Worm (Caenorhabditis elegans) whole organism, L4 larva: Measurements from ENCODE around the gene gpcp-2.

Experiments
- F10B5.3 ChIP-seq: sonication (generic microtip); optimal IDR thresholded peaks from 2 replicates; lab custom pipeline; 2016; ENCODE audit warnings: mild to moderate bottlenecking, missing genetic modification characterization, missing compliant biosample characterization
- F44E2.7 ChIP-seq: fragments of 200-800 bp; sonication (Bioruptor generic); IDR thresholded peaks from 2 replicates; pipeline ENCODE4 v2.1.2; 2022; ENCODE audit warnings: missing genetic modification characterization, missing compliant biosample characterization
- T20F7.1 ChIP-seq: fragments of 200-800 bp; sonication (Bioruptor generic); optimal IDR thresholded peaks from 2 replicates; lab custom pipeline; 2018; ENCODE audit warnings: mild to moderate bottlenecking, missing genetic modification characterization, missing compliant biosample characterization
- Y5F2A.4 ChIP-seq: fragments of 200-800 bp; sonication (Bioruptor generic); optimal IDR thresholded peaks from 2 replicates; lab custom pipeline; 2018; ENCODE audit warnings: mild to moderate bottlenecking, missing genetic modification characterization, missing compliant biosample characterization
- aha-1 ChIP-seq: fragments of 150-350 bp; peaks from one replicate; lab custom pipeline; 2014; ENCODE audit warnings: missing biosample characterization, missing genetic modification characterization
- arid-1 ChIP-seq: fragments of 200-800 bp; sonication (Bioruptor generic); conservative IDR thresholded peaks from 2 replicates; pipeline ENCODE4 v1.3.6; 2022; ENCODE audit warnings: missing genetic modification reagents, missing genetic modification characterization, missing compliant biosample characterization
- ceh-62 ChIP-seq: sonication (generic microtip); optimal IDR thresholded peaks from 2 replicates; lab custom pipeline; 2017; ENCODE audit warnings: missing biosample characterization, missing genetic modification characterization
- ceh-82 ChIP-seq: sonication (generic microtip); optimal IDR thresholded peaks from 2 replicates; lab custom pipeline; 2017; ENCODE audit warnings: missing biosample characterization, missing genetic modification characterization
- daf-16 ChIP-seq, 3 experiments: sonication (generic microtip); optimal IDR thresholded peaks; 2 replicates each; lab custom pipeline; 2016 to 2017; ENCODE audit warnings: missing genetic modification characterization in 3 of 3, missing genetic modification reagents in 3 of 3, mild to moderate bottlenecking in 2 of 3, missing compliant biosample characterization in 2 of 3, missing biosample characterization in 1 of 3, moderate library complexity in 1 of 3
- daf-8 ChIP-seq: fragments of 200-800 bp; sonication (Bioruptor generic); IDR thresholded peaks from 2 replicates; pipeline ENCODE4 v1.3.6; 2022; ENCODE audit warnings: missing genetic modification characterization, missing compliant biosample characterization
- dmd-6 ChIP-seq: fragments of 200-800 bp; sonication (Bioruptor generic); IDR thresholded peaks from 2 replicates; pipeline ENCODE4 v1.3.6; 2022; ENCODE audit warnings: missing genetic modification reagents, missing genetic modification characterization, missing compliant biosample characterization
- dmd-8 ChIP-seq: fragments of 200-800 bp; sonication (Bioruptor generic); IDR thresholded peaks from 2 replicates; pipeline ENCODE4 v1.3.6; 2022; ENCODE audit warnings: missing genetic modification characterization, missing compliant biosample characterization
- duxl-1 ChIP-seq: sonication (generic microtip); optimal IDR thresholded peaks from 2 replicates; lab custom pipeline; 2016; ENCODE audit warnings: mild to moderate bottlenecking, missing genetic modification characterization, moderate library complexity, missing compliant biosample characterization; ENCODE audit not compliant: poor library complexity
- dve-1 ChIP-seq: sonication (generic microtip); optimal IDR thresholded peaks from 2 replicates; lab custom pipeline; 2017; ENCODE audit warnings: antibody characterized with exemption, mild to moderate bottlenecking, missing genetic modification characterization, missing compliant biosample characterization; ENCODE audit not compliant: insufficient read depth
- fkh-10 ChIP-seq: fragments of 150-350 bp; optimal IDR thresholded peaks from 2 replicates; lab custom pipeline; 2014; ENCODE audit warnings: missing biosample characterization, missing genetic modification reagents, missing genetic modification characterization
- gei-8 ChIP-seq: fragments of 200-800 bp; sonication (Bioruptor generic); optimal IDR thresholded peaks from 2 replicates; lab custom pipeline; 2018; ENCODE audit warnings: mild to moderate bottlenecking, missing genetic modification characterization, missing compliant biosample characterization
- hif-1 ChIP-seq, 2 experiments: sonication (generic microtip); optimal IDR thresholded peaks; 2 replicates each; lab custom pipeline; 2016 to 2017; ENCODE audit warnings: missing compliant biosample characterization in 2 of 2, missing genetic modification characterization in 2 of 2, missing genetic modification reagents in 2 of 2, missing genotype in 2 of 2, mild to moderate bottlenecking in 1 of 2
- hlh-11 ChIP-seq: fragments of 200-800 bp; sonication (Bioruptor generic); optimal IDR thresholded peaks from 2 replicates; lab custom pipeline; 2018; ENCODE audit warnings: mild to moderate bottlenecking, missing genetic modification characterization, missing compliant biosample characterization
- hlh-30 ChIP-seq: sonication (generic microtip); optimal IDR thresholded peaks from 2 replicates; lab custom pipeline; 2017; ENCODE audit warnings: antibody characterized with exemption, mild to moderate bottlenecking, missing genetic modification characterization, missing compliant biosample characterization; ENCODE audit not compliant: insufficient read depth
- hmg-1.1 ChIP-seq: fragments of 200-800 bp; sonication (Bioruptor generic); IDR thresholded peaks from 2 replicates; pipeline ENCODE4 v1.3.6; 2022; ENCODE audit warnings: missing genetic modification reagents, missing genetic modification characterization, missing compliant biosample characterization
- lin-29 ChIP-seq: fragments of 200-800 bp; sonication (Bioruptor generic); IDR thresholded peaks from 2 replicates; pipeline ENCODE4 v1.3.6; 2022; ENCODE audit warnings: missing genetic modification reagents, missing genetic modification characterization, missing compliant biosample characterization
- lin-39 ChIP-seq: fragments of 150-350 bp; optimal IDR thresholded peaks from 2 replicates; lab custom pipeline; 2014; ENCODE audit warnings: missing biosample characterization, missing genetic modification reagents, missing genetic modification characterization
- lir-3 ChIP-seq: sonication (generic microtip); optimal IDR thresholded peaks from 2 replicates; lab custom pipeline; 2016; ENCODE audit warnings: mild to moderate bottlenecking, missing genetic modification characterization, missing compliant biosample characterization
- madf-9 ChIP-seq: fragments of 200-800 bp; sonication (Bioruptor generic); conservative IDR thresholded peaks from 2 replicates; pipeline ENCODE4 v1.3.6; 2022; ENCODE audit warnings: missing genetic modification reagents, missing genetic modification characterization, missing compliant biosample characterization
- mdl-1 ChIP-seq, 2 experiments: fragments of 150-350 bp in 1 of 2; sonication (generic microtip) in 1 of 2; optimal IDR thresholded peaks; 2 replicates each; lab custom pipeline; 2014 to 2017; ENCODE audit warnings: missing biosample characterization in 2 of 2, missing genetic modification characterization in 2 of 2
- mxl-2 ChIP-seq: fragments of 200-800 bp; sonication (Bioruptor generic); conservative IDR thresholded peaks from 2 replicates; pipeline ENCODE4 v1.3.6; 2022; ENCODE audit warnings: missing genetic modification reagents, missing genetic modification characterization, missing compliant biosample characterization
- nhr-102 ChIP-seq: sonication (generic microtip); optimal IDR thresholded peaks from 2 replicates; lab custom pipeline; 2016; ENCODE audit warnings: mild to moderate bottlenecking, missing genetic modification characterization, moderate library complexity, missing compliant biosample characterization
- nhr-28 ChIP-seq: fragments of 150-350 bp; optimal IDR thresholded peaks from 2 replicates; lab custom pipeline; 2014; ENCODE audit warnings: missing biosample characterization, missing genetic modification characterization
- nhr-41 ChIP-seq: fragments of 200-800 bp; sonication (Bioruptor generic); IDR thresholded peaks from 2 replicates; pipeline ENCODE4 v1.3.6; 2022; ENCODE audit warnings: missing genetic modification reagents, missing genetic modification characterization, missing compliant biosample characterization
- nhr-42 ChIP-seq: fragments of 200-800 bp; sonication (Bioruptor generic); IDR thresholded peaks from 2 replicates; pipeline ENCODE4 v1.3.6; 2022; ENCODE audit warnings: missing genetic modification characterization, missing compliant biosample characterization
- nhr-6 ChIP-seq: fragments of 150-350 bp; optimal IDR thresholded peaks from 2 replicates; lab custom pipeline; 2014; ENCODE audit warnings: missing biosample characterization, missing genetic modification characterization
- nhr-76 ChIP-seq: fragments of 150-350 bp; optimal IDR thresholded peaks from 2 replicates; lab custom pipeline; 2014; ENCODE audit warnings: missing biosample characterization, missing genetic modification characterization
- nhr-77 ChIP-seq: fragments of 150-350 bp; optimal IDR thresholded peaks from 2 replicates; lab custom pipeline; 2014; ENCODE audit warnings: missing biosample characterization, missing genetic modification characterization
- php-3 ChIP-seq: fragments of 200-800 bp; sonication (Bioruptor generic); IDR thresholded peaks from 2 replicates; pipeline ENCODE4 v1.3.6; 2022; ENCODE audit warnings: missing genetic modification reagents, missing genetic modification characterization, missing compliant biosample characterization
- rbr-2 ChIP-seq: sonication (generic microtip); optimal IDR thresholded peaks from 2 replicates; lab custom pipeline; 2016; ENCODE audit warnings: missing genotype, missing genetic modification characterization, missing compliant biosample characterization
- set-16 ChIP-seq: fragments of 200-800 bp; sonication (Bioruptor generic); IDR thresholded peaks from 2 replicates; pipeline ENCODE4 v1.3.6; 2022; ENCODE audit warnings: missing genetic modification reagents, missing genetic modification characterization, missing compliant biosample characterization
- spr-1 ChIP-seq: sonication (generic microtip); optimal IDR thresholded peaks from 2 replicates; lab custom pipeline; 2016; ENCODE audit warnings: mild to moderate bottlenecking, missing genetic modification characterization, missing compliant biosample characterization
- unc-130 ChIP-seq: sonication (generic microtip); optimal IDR thresholded peaks from 2 replicates; lab custom pipeline; 2016; ENCODE audit warnings: missing genetic modification reagents, missing genetic modification characterization, missing compliant biosample characterization
- unc-62 ChIP-seq, 3 experiments: fragments of 150-350 bp in 1 of 3; sonication (generic microtip); optimal IDR thresholded peaks in 2 of 3; peaks in 1 of 3; 1 replicate in 1 of 3; 2 replicates in 2 of 3; lab custom pipeline; 2014 to 2017; ENCODE audit warnings: missing biosample characterization in 3 of 3, missing genetic modification characterization in 3 of 3, missing genetic modification reagents in 3 of 3, missing genotype in 1 of 3
- zag-1 ChIP-seq: fragments of 150-350 bp; optimal IDR thresholded peaks from 2 replicates; lab custom pipeline; 2014; ENCODE audit warnings: missing biosample characterization, missing genetic modification characterization

The gpcp-2 gene

DNA sequence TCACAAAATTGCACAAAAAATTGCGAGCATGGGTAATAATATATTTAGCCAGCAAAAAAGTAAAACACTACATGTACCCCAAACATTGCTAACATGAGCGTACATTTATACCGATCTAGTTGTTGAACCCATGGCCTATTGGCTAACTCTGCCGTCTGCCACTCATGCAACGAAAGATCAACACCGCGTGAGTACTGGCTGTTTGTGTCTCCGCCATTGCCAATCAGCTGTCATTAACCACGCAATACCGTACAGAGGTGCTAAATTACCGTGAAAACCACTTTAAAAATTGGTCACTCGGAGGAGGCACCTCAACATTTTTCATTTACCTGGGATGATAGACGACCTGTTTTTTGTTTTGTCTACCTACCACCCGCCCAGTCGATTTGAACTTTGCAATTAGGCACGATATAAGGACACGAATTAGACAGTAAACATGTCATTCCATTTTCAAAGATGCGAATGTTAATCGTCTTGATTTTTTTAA, 2.2 kb upstream of the gpcp-2 start, which contains the start of gene K02C4.2 (continued):
- TF ChIP-seq nhr-42 (peak; percentile 85), daf-8 (GFP tag; lab: Robert Waterston, UW) (no peak), lin-39 (tag; lab: Kevin White, UChicago) (no peak), nhr-76 (no peak), lir-3 (tag; lab: Kevin White, UChicago) (peak; percentile 64)

DNA sequence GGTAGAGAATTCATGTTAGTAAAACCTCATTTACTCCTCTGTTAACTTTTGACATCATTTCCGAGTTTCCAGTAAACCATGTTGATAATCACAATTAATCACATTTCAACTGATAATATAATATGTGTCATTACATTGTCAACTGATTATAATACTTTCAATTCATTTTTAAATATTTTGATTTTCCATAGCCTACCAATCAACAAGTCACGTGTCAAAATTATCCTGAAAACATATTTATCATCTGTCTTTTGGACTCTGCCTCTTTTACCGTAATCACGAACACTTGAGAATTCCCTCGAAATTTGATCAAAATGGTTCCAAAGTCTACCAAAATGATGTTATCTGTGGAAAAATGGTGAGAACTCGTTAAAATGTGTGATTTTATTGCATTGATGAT, 884 bp upstream of the gpcp-2 start:
- TF ChIP-seq ceh-62 = no peak
- no peak for TF ChIP-seq nhr-77 (tag; lab: Kevin White, UChicago)
- TF ChIP-seq F10B5.3 = no peak
- no peak for TF ChIP-seq mdl-1 (tag; optimal IDR thresholded peaks at IDR 0.05; lab: Kevin White, UChicago)
- TF ChIP-seq rbr-2 = no peak
- no peak for TF ChIP-seq spr-1 (tag; lab: Kevin White, UChicago)
- TF ChIP-seq gei-8 = no peak
- no peak for TF ChIP-seq nhr-42
- no peak for TF ChIP-seq daf-16 (GFP tag; optimal IDR thresholded peaks at IDR 0.05; lab: Kevin White, UChicago)
- peak; percentile 91 for TF ChIP-seq daf-16 (tag; optimal IDR thresholded peaks at IDR 0.05; lab: Kevin White, UChicago)
- TF ChIP-seq nhr-102 = no peak
- no peak for TF ChIP-seq nhr-41 (GFP tag; lab: Robert Waterston, UW)
- TF ChIP-seq aha-1 (tag; lab: Kevin White, UChicago) = no peak
- TF ChIP-seq nhr-6 = no peak
- TF ChIP-seq unc-62 (GFP tag; optimal IDR thresholded peaks at IDR 0.05 in 1 of 2; lab: Kevin White, UChicago) = no peak
- no peak for TF ChIP-seq unc-62 (tag; optimal IDR thresholded peaks at IDR 0.05; lab: Kevin White, UChicago)
- TF ChIP-seq set-16 (GFP tag; lab: Robert Waterston, UW) = no peak
- TF ChIP-seq nhr-76 = no peak
- no peak for TF ChIP-seq hmg-1.1 (GFP tag; lab: Robert Waterston, UW)
- no peak for TF ChIP-seq T20F7.1 (GFP tag; lab: Kevin White, UChicago)
- no peak for TF ChIP-seq lin-29 (GFP tag; lab: Robert Waterston, UW)
- no peak for TF ChIP-seq dmd-8
- no peak for TF ChIP-seq zag-1
- peak; percentile 2 for TF ChIP-seq hlh-30 (tag; lab: Kevin White, UChicago)
- no peak for TF ChIP-seq duxl-1 (tag; lab: Kevin White, UChicago)
- no peak for TF ChIP-seq ceh-82 (tag; lab: Kevin White, UChicago)
- TF ChIP-seq Y5F2A.4 (GFP tag; lab: Kevin White, UChicago) = no peak
- peak; percentile 7 for TF ChIP-seq nhr-28 (tag; lab: Kevin White, UChicago)
- no peak for TF ChIP-seq hif-1 (tag; optimal IDR thresholded peaks at IDR 0.05; lab: Kevin White, UChicago)
- no peak for TF ChIP-seq mxl-2 (GFP tag; lab: Robert Waterston, UW)
- TF ChIP-seq fkh-10 = no peak
- TF ChIP-seq unc-130 (GFP tag; lab: Kevin White, UChicago) = no peak
- TF ChIP-seq F44E2.7 (GFP tag; lab: Robert Waterston, UW) = no peak
- TF ChIP-seq dmd-6 (GFP tag; lab: Robert Waterston, UW) = peak; percentile 36; the same call in 1 of the 2 replicates
- TF ChIP-seq madf-9 (GFP tag; lab: Robert Waterston, UW) = no peak
- TF ChIP-seq php-3 (GFP tag; lab: Robert Waterston, UW) = 0 out of 2 replicates have a peak, but pooled peaks have one; percentile 31
- TF ChIP-seq dve-1 (tag; lab: Kevin White, UChicago) = peak; percentile 77
- TF ChIP-seq arid-1 (GFP tag; lab: Robert Waterston, UW) = no peak
- peak; percentile 38 for TF ChIP-seq hlh-11 (tag; lab: Kevin White, UChicago)
